Worm (Caenorhabditis elegans) whole organism, young adult: ENCODE results near the gene mdt-26.

ENCODE experiments used
- attf-6 ChIP-seq: fragments of 200-800 bp; sonication (Bioruptor generic); IDR thresholded peaks from 2 replicates; pipeline ENCODE4 v1.3.6; 2022; ENCODE audit warnings: missing genetic modification reagents, missing genetic modification characterization, missing compliant biosample characterization
- dpff-1 ChIP-seq: sonication (generic microtip); optimal IDR thresholded peaks from 2 replicates; lab custom pipeline; 2017; ENCODE audit warnings: mild to moderate bottlenecking, missing genetic modification characterization, missing compliant biosample characterization
- nhr-90 ChIP-seq: sonication (generic microtip); optimal IDR thresholded peaks from 2 replicates; lab custom pipeline; 2016; ENCODE audit warnings: missing genotype, mild to moderate bottlenecking, missing genetic modification characterization, missing compliant biosample characterization
- pha-4 ChIP-seq: fragments of 150-350 bp; sonication (generic microtip); optimal IDR thresholded peaks from 2 replicates; lab custom pipeline; 2014; ENCODE audit warnings: missing biosample characterization, missing genetic modification reagents, missing genetic modification characterization
- snpc-1.3 ChIP-seq: sonication (generic microtip); optimal IDR thresholded peaks from 2 replicates; lab custom pipeline; 2017; ENCODE audit warnings: missing genetic modification characterization, mild to moderate bottlenecking, missing compliant biosample characterization, antibody characterized with exemption, moderate library complexity, missing genotype, missing genetic modification reagents; ENCODE audit not compliant: insufficient read depth
- unc-62 ChIP-seq: fragments of 150-350 bp; optimal IDR thresholded peaks from 2 replicates; lab custom pipeline; 2014; ENCODE audit warnings: missing biosample characterization, missing genetic modification reagents, missing genetic modification characterization
- ztf-18 ChIP-seq: sonication (generic microtip); optimal IDR thresholded peaks from 2 replicates; lab custom pipeline; 2016; ENCODE audit warnings: missing genotype, mild to moderate bottlenecking, missing genetic modification characterization, missing compliant biosample characterization

DNA sequence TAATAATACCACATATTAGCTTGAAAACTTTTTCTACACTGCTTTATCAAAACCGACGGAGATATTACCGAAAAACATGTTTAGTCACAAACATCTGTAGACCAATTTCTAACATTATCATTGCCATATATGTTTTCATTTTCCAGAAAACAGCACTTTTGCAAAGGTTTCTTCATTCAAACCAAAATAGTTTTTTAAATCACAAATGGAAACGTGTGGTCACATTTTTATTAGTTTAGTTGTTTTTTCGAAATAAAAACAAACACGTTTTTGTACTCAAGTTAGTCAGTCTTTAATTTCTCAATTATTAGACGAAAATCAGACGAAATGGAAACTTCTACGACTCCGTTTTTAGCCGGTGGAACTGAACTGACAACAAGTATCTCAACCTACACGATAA, 22.9 kb upstream of the mdt-26 start, which contains the start of gene F59E12.3:
- TF ChIP-seq nhr-90 (tag; lab: Kevin White, UChicago) = no peak
- no peak for TF ChIP-seq attf-6 (GFP tag; lab: Robert Waterston, UW)
- TF ChIP-seq unc-62 (GFP tag; lab: Kevin White, UChicago) = no peak
- TF ChIP-seq dpff-1 (tag; lab: Kevin White, UChicago) = no peak
- no peak for TF ChIP-seq pha-4 (tag; lab: Kevin White, UChicago)
- TF ChIP-seq snpc-1.3 (tag; lab: Kevin White, UChicago) = no peak
- TF ChIP-seq ztf-18 (tag; lab: Kevin White, UChicago) = no peak
